Fruit fly (Drosophila melanogaster): ENCODE measurements around the gene VAChT.

VAChT gene

DNA sequence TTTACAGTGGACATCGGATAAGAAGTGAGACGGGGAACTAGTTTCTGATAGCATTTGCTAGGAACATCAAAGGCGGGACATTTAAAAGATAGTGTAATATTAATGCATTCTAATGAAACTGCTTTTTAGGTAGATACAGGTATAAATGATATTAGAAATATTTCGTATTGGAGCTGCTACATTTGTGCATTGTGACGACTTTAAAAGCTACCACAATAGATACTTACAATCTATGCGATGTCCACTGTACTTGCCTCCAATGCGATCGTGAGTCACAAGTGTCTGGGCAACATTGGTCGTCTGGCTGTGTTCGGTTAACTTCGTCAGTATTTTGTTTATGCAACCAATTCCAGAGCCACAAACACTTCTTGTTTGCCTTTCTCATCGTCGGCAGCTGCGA is 35.5 kb upstream of the VAChT start (continued):
- TF ChIP-seq CG10274 (GFP tag; optimal IDR thresholded peaks at IDR 0.05) (no peak), gfzf (GFP tag; optimal IDR thresholded peaks at IDR 0.05) (no peak), Sin3A (optimal IDR thresholded peaks at IDR 0.05) (no peak), ase (GFP tag; IDR thresholded peaks at IDR 0.05) (no peak), Six4 (GFP tag; optimal IDR thresholded peaks at IDR 0.05) (no peak), jing (GFP tag; optimal IDR thresholded peaks at IDR 0.05) (no peak), H2.0 (GFP tag; IDR thresholded peaks at IDR 0.05) (no peak), her (GFP tag; optimal IDR thresholded peaks at IDR 0.05) (no peak), ttk (GFP tag; IDR thresholded peaks at IDR 0.05) (no peak), CG17829 (tag; optimal IDR thresholded peaks at IDR 0.05) (no peak), Hmr (GFP tag; optimal IDR thresholded peaks at IDR 0.05) (no peak), zfh1 (GFP tag; IDR thresholded peaks at IDR 0.05) (no peak), nmo (GFP tag; optimal IDR thresholded peaks at IDR 0.05) (no peak), CoRest (tag; optimal IDR thresholded peaks at IDR 0.05) (peak; percentile 33), CG7928 (GFP tag; optimal IDR thresholded peaks at IDR 0.05) (no peak), Ets65A (GFP tag) (no peak), CG12942 (GFP tag; optimal IDR thresholded peaks at IDR 0.05) (no peak), Ssrp (tag; optimal IDR thresholded peaks at IDR 0.05) (peak; percentile 9), Vsx1 (GFP tag; optimal IDR thresholded peaks at IDR 0.05) (no peak), en (GFP tag; optimal IDR thresholded peaks at IDR 0.05) (no peak), CG12659 (GFP tag; optimal IDR thresholded peaks at IDR 0.05) (peak; percentile 10), maf-S (GFP tag; optimal IDR thresholded peaks at IDR 0.05) (no peak), luna (GFP tag; optimal IDR thresholded peaks at IDR 0.05) (no peak), HLHmδ (GFP tag; optimal IDR thresholded peaks at IDR 0.05) (no peak), Gsc (GFP tag; IDR thresholded peaks at IDR 0.05) (no peak), Atf6 (GFP tag; IDR thresholded peaks at IDR 0.05) (no peak), disco-r (GFP tag; optimal IDR thresholded peaks at IDR 0.05) (no peak), nau (GFP tag; optimal IDR thresholded peaks at IDR 0.05) (no peak), CG9876 (GFP tag; optimal IDR thresholded peaks at IDR 0.05) (no peak), CG9215 (GFP tag; IDR thresholded peaks at IDR 0.05) (peak; percentile 24; the same call in 1 of the 2 replicates), Tbp (GFP tag; optimal IDR thresholded peaks at IDR 0.05) (no peak), mam (GFP tag; optimal IDR thresholded peaks at IDR 0.05) (peak; percentile 20), kah (GFP tag; optimal IDR thresholded peaks at IDR 0.05) (no peak), kay (GFP tag; optimal IDR thresholded peaks at IDR 0.05) (peak; percentile 25), sna (GFP tag; IDR thresholded peaks at IDR 0.05; ENCODE audit: partially characterized antibody) (no peak), pb (GFP tag; optimal IDR thresholded peaks at IDR 0.05) (no peak), Stat92E (GFP tag; optimal IDR thresholded peaks at IDR 0.05) (no peak), Mes4 (GFP tag; optimal IDR thresholded peaks at IDR 0.05) (no peak), Dbx (GFP tag; IDR thresholded peaks at IDR 0.05) (no peak), Jarid2 (GFP tag; optimal IDR thresholded peaks at IDR 0.05) (no peak), CG14014 (GFP tag; IDR thresholded peaks at IDR 0.05) (peak; percentile 26; the same call in 1 of the 2 replicates), CG7987 (GFP tag; optimal IDR thresholded peaks at IDR 0.05) (no peak), CG16863 (GFP tag; optimal IDR thresholded peaks at IDR 0.05) (peak; percentile 12), hth (optimal IDR thresholded peaks at IDR 0.05) (no peak), sim (GFP tag; IDR thresholded peaks at IDR 0.05) (no peak), Usf (GFP tag; optimal IDR thresholded peaks at IDR 0.05) (no peak), Hr39 (optimal IDR thresholded peaks at IDR 0.05) (no peak), hb (GFP tag; IDR thresholded peaks at IDR 0.05; ENCODE audit: partially characterized antibody) (no peak), CG9797 (GFP tag; optimal IDR thresholded peaks at IDR 0.05) (no peak), CG3838 (GFP tag; optimal IDR thresholded peaks at IDR 0.05) (no peak), CG13894 (tag; optimal IDR thresholded peaks at IDR 0.05) (no peak), CG3847 (GFP tag; IDR thresholded peaks at IDR 0.05) (peak; percentile 20; the same call in 1 of the 2 replicates), Ets97D (GFP tag; optimal IDR thresholded peaks at IDR 0.05) (no peak)

All from whole organism, embryonic.